Fruit fly (Drosophila melanogaster): ENCODE results near the gene CG34136.

Gene CG34136

dm6 chr2L:21107651-21108489 lies 11.1 kb downstream of the CG34136 start:
- TF ChIP-seq brk (GFP tag; optimal IDR thresholded peaks at IDR 0.05) (no peak), h (GFP tag; optimal IDR thresholded peaks at IDR 0.05) (peak; percentile 48), Hr78 (GFP tag; optimal IDR thresholded peaks at IDR 0.05) (no peak), jim (GFP tag; optimal IDR thresholded peaks at IDR 0.05) (no peak), dmrt93B (GFP tag; optimal IDR thresholded peaks at IDR 0.05) (no peak), Dfd (GFP tag; optimal IDR thresholded peaks at IDR 0.05) (no peak), Vsx2 (GFP tag; optimal IDR thresholded peaks at IDR 0.05; ENCODE audit: partially characterized antibody) (no peak), Mio (GFP tag; optimal IDR thresholded peaks at IDR 0.05) (no peak), sage (GFP tag; optimal IDR thresholded peaks at IDR 0.05) (no peak), ey (GFP tag; optimal IDR thresholded peaks at IDR 0.05) (peak; percentile 31), Abd-B (GFP tag; optimal IDR thresholded peaks at IDR 0.05) (no peak), dsf (GFP tag; optimal IDR thresholded peaks at IDR 0.05; ENCODE audit: borderline replicate concordance) (no peak), HLH106 (tag; optimal IDR thresholded peaks at IDR 0.05) (no peak), Dif (GFP tag; optimal IDR thresholded peaks at IDR 0.05; ENCODE audit: partially characterized antibody) (no peak), br (GFP tag; optimal IDR thresholded peaks at IDR 0.05) (no peak), CrebA (GFP tag; optimal IDR thresholded peaks at IDR 0.05; ENCODE audit: borderline replicate concordance) (no peak), OdsH (GFP tag; optimal IDR thresholded peaks at IDR 0.05) (peak; percentile 28), CG32264 (GFP tag; optimal IDR thresholded peaks at IDR 0.05) (peak; percentile 6), pan (optimal IDR thresholded peaks at IDR 0.05) (no peak), Hr83 (GFP tag; optimal IDR thresholded peaks at IDR 0.05; ENCODE audit: poor library complexity, severe bottlenecking) (no peak), Hnf4 (GFP tag; optimal IDR thresholded peaks at IDR 0.05) (no peak), usp (GFP tag; optimal IDR thresholded peaks at IDR 0.05) (no peak), CG9705 (GFP tag; optimal IDR thresholded peaks at IDR 0.05) (no peak), N (GFP tag; optimal IDR thresholded peaks at IDR 0.05) (no peak), woc (GFP tag; optimal IDR thresholded peaks at IDR 0.05) (peak; percentile 42), tai (GFP tag; optimal IDR thresholded peaks at IDR 0.05) (no peak), lola (GFP tag; optimal IDR thresholded peaks at IDR 0.05) (no peak), Myc (optimal IDR thresholded peaks at IDR 0.05) (no peak), Jra (GFP tag; optimal IDR thresholded peaks at IDR 0.05) (no peak), Sp1 (GFP tag; optimal IDR thresholded peaks at IDR 0.05) (no peak), GATAd (GFP tag; optimal IDR thresholded peaks at IDR 0.05) (no peak), psq (GFP tag; optimal IDR thresholded peaks at IDR 0.05) (peak; percentile 91), fru (GFP tag; optimal IDR thresholded peaks at IDR 0.05) (peak; percentile 29), rgr (GFP tag; optimal IDR thresholded peaks at IDR 0.05) (peak; percentile 31), sv (GFP tag; optimal IDR thresholded peaks at IDR 0.05) (no peak), foxo (GFP tag; optimal IDR thresholded peaks at IDR 0.05) (peak in 1 of 2 experiments; percentile 39), dl (GFP tag; optimal IDR thresholded peaks at IDR 0.05; ENCODE audit: insufficient read depth in 1 of 2, partially characterized antibody in 2 of 2) (no peak), Rel (GFP tag; optimal IDR thresholded peaks at IDR 0.05) (no peak), Rel (tag; optimal IDR thresholded peaks at IDR 0.05) (no peak)

- TF ChIP-seq dmrt93B (GFP tag; optimal IDR thresholded peaks at IDR 0.05) (no peak), fru (GFP tag; optimal IDR thresholded peaks at IDR 0.05) (peak; percentile 40), HLH106 (tag; optimal IDR thresholded peaks at IDR 0.05) (no peak), Hr83 (GFP tag; optimal IDR thresholded peaks at IDR 0.05; ENCODE audit: poor library complexity, severe bottlenecking) (no peak), tai (GFP tag; optimal IDR thresholded peaks at IDR 0.05) (no peak), ey (GFP tag; optimal IDR thresholded peaks at IDR 0.05) (no peak), br (GFP tag; optimal IDR thresholded peaks at IDR 0.05) (peak; percentile 20), N (GFP tag; optimal IDR thresholded peaks at IDR 0.05) (no peak), pan (optimal IDR thresholded peaks at IDR 0.05) (no peak), Sp1 (GFP tag; optimal IDR thresholded peaks at IDR 0.05) (peak; percentile 37), CrebA (GFP tag; optimal IDR thresholded peaks at IDR 0.05; ENCODE audit: borderline replicate concordance) (no peak), CG32264 (GFP tag; optimal IDR thresholded peaks at IDR 0.05) (no peak), sv (GFP tag; optimal IDR thresholded peaks at IDR 0.05) (peak; percentile 53), h (GFP tag; optimal IDR thresholded peaks at IDR 0.05) (peak; percentile 31), rgr (GFP tag; optimal IDR thresholded peaks at IDR 0.05) (peak; percentile 26), sage (GFP tag; optimal IDR thresholded peaks at IDR 0.05) (no peak), Dif (GFP tag; optimal IDR thresholded peaks at IDR 0.05; ENCODE audit: partially characterized antibody) (no peak)
Observed at dm6 chr2L:21108759-21109282, 12.1 kb downstream of the CG34136 start.
